Fruit fly (Drosophila melanogaster): Measurements from ENCODE around the gene Ddr.
A peak's percentile ranks its signal among the peaks of the same experiment; 100 is the strongest.

Gene Ddr

dm6 chr2L:6308651-6309050 is 55.7 kb downstream of the Ddr start, which contains the start of the genes CG43922 and CG13984:
TSS of gene CG43922 (minus strand) at chr2L:6308751.
TSS of gene CG13984 (plus strand) at chr2L:6308819.
- TF ChIP-seq tai (GFP tag; optimal IDR thresholded peaks at IDR 0.05) (no peak), jim (GFP tag; optimal IDR thresholded peaks at IDR 0.05) (no peak), Hr78 (GFP tag; optimal IDR thresholded peaks at IDR 0.05) (no peak), pan (optimal IDR thresholded peaks at IDR 0.05) (no peak), usp (GFP tag; optimal IDR thresholded peaks at IDR 0.05) (no peak), dmrt93B (GFP tag; optimal IDR thresholded peaks at IDR 0.05) (no peak), Hr83 (GFP tag; optimal IDR thresholded peaks at IDR 0.05; ENCODE audit: poor library complexity, severe bottlenecking) (no peak), CG9705 (GFP tag; optimal IDR thresholded peaks at IDR 0.05) (no peak), GATAd (GFP tag; optimal IDR thresholded peaks at IDR 0.05) (no peak)

dm6 chr2L:6309879-6310278 is 57.0 kb downstream of the Ddr start:
- TF ChIP-seq foxo (GFP tag; optimal IDR thresholded peaks at IDR 0.05) (no peak), jim (GFP tag; optimal IDR thresholded peaks at IDR 0.05) (no peak), Sp1 (GFP tag; optimal IDR thresholded peaks at IDR 0.05) (no peak), dl (GFP tag; optimal IDR thresholded peaks at IDR 0.05; ENCODE audit: insufficient read depth in 1 of 2, partially characterized antibody in 2 of 2) (no peak), brk (GFP tag; optimal IDR thresholded peaks at IDR 0.05) (no peak), Mio (GFP tag; optimal IDR thresholded peaks at IDR 0.05) (no peak), usp (GFP tag; optimal IDR thresholded peaks at IDR 0.05) (no peak), HLH106 (tag; optimal IDR thresholded peaks at IDR 0.05) (no peak), dmrt93B (GFP tag; optimal IDR thresholded peaks at IDR 0.05) (no peak)

- TF ChIP-seq fru (GFP tag; optimal IDR thresholded peaks at IDR 0.05) = no peak
- no peak for TF ChIP-seq Hr83 (GFP tag; optimal IDR thresholded peaks at IDR 0.05; ENCODE audit: poor library complexity, severe bottlenecking)
- no peak for TF ChIP-seq CG9705 (GFP tag; optimal IDR thresholded peaks at IDR 0.05)
- TF ChIP-seq Abd-B (GFP tag; optimal IDR thresholded peaks at IDR 0.05) = no peak
- TF ChIP-seq CrebA (GFP tag; optimal IDR thresholded peaks at IDR 0.05; ENCODE audit: borderline replicate concordance) = no peak
- TF ChIP-seq Myc (optimal IDR thresholded peaks at IDR 0.05) = no peak
- TF ChIP-seq sage (GFP tag; optimal IDR thresholded peaks at IDR 0.05) = no peak
- no peak for TF ChIP-seq Hr78 (GFP tag; optimal IDR thresholded peaks at IDR 0.05)
- TF ChIP-seq ey (GFP tag; optimal IDR thresholded peaks at IDR 0.05) = no peak
- no peak for TF ChIP-seq GATAd (GFP tag; optimal IDR thresholded peaks at IDR 0.05)
- no peak for TF ChIP-seq br (GFP tag; optimal IDR thresholded peaks at IDR 0.05)
- no peak for TF ChIP-seq OdsH (GFP tag; optimal IDR thresholded peaks at IDR 0.05)
- TF ChIP-seq Dif (GFP tag; optimal IDR thresholded peaks at IDR 0.05; ENCODE audit: partially characterized antibody) = no peak
- no peak for TF ChIP-seq woc (GFP tag; optimal IDR thresholded peaks at IDR 0.05)
- TF ChIP-seq psq (GFP tag; optimal IDR thresholded peaks at IDR 0.05) = no peak
Observed at dm6 chr2L:6319068-6319467, 66.1 kb downstream of the Ddr start.

dm6 chr2L:6323536-6324385 is 70.8 kb downstream of the Ddr start, which contains the start of gene PDZ-GEF:
TSS of gene PDZ-GEF (plus strand) at chr2L:6323767.
- TF ChIP-seq Hnf4 (GFP tag; optimal IDR thresholded peaks at IDR 0.05) (peak; percentile 30), ey (GFP tag; optimal IDR thresholded peaks at IDR 0.05) (no peak), N (GFP tag; optimal IDR thresholded peaks at IDR 0.05) (peak; percentile 85), tai (GFP tag; optimal IDR thresholded peaks at IDR 0.05) (no peak), CrebA (GFP tag; optimal IDR thresholded peaks at IDR 0.05; ENCODE audit: borderline replicate concordance) (peak; percentile 6), Hr83 (GFP tag; optimal IDR thresholded peaks at IDR 0.05; ENCODE audit: poor library complexity, severe bottlenecking) (peak; percentile 44), woc (GFP tag; optimal IDR thresholded peaks at IDR 0.05) (no peak), dmrt93B (GFP tag; optimal IDR thresholded peaks at IDR 0.05) (no peak), foxo (GFP tag; optimal IDR thresholded peaks at IDR 0.05) (peak in 1 of 2 experiments; percentile 41), Abd-B (GFP tag; optimal IDR thresholded peaks at IDR 0.05) (peak; percentile 80), sv (GFP tag; optimal IDR thresholded peaks at IDR 0.05) (peak; percentile 37), h (GFP tag; optimal IDR thresholded peaks at IDR 0.05) (peak; percentile 11), Dfd (GFP tag; optimal IDR thresholded peaks at IDR 0.05) (no peak), Sp1 (GFP tag; optimal IDR thresholded peaks at IDR 0.05) (no peak), usp (GFP tag; optimal IDR thresholded peaks at IDR 0.05) (no peak), lola (GFP tag; optimal IDR thresholded peaks at IDR 0.05) (peak; percentile 63), Mio (GFP tag; optimal IDR thresholded peaks at IDR 0.05) (no peak), Dif (GFP tag; optimal IDR thresholded peaks at IDR 0.05; ENCODE audit: partially characterized antibody) (no peak), fru (GFP tag; optimal IDR thresholded peaks at IDR 0.05) (peak; percentile 28), brk (GFP tag; optimal IDR thresholded peaks at IDR 0.05) (peak; percentile 7), dl (GFP tag; optimal IDR thresholded peaks at IDR 0.05; ENCODE audit: insufficient read depth in 1 of 2, partially characterized antibody in 2 of 2) (no peak), Myc (optimal IDR thresholded peaks at IDR 0.05) (peak; percentile 62), dsf (GFP tag; optimal IDR thresholded peaks at IDR 0.05; ENCODE audit: borderline replicate concordance) (no peak), br (GFP tag; optimal IDR thresholded peaks at IDR 0.05) (no peak), Hr78 (GFP tag; optimal IDR thresholded peaks at IDR 0.05) (peak; percentile 80), CG32264 (GFP tag; optimal IDR thresholded peaks at IDR 0.05) (no peak), rgr (GFP tag; optimal IDR thresholded peaks at IDR 0.05) (peak; percentile 22), HLH106 (tag; optimal IDR thresholded peaks at IDR 0.05) (peak; percentile 20)

Measured in whole organism, wandering third instar larva.